Worm (Caenorhabditis elegans) whole organism, mixed stage, embryonic: ENCODE data around the gene Y43F8C.23.
"Not testable (repeated sequence)": the region's sequence is repeated elsewhere in the genome, so short reads cannot be mapped to it uniquely, and the experiment has no call there.

ENCODE experiments used
- M03D4.4 ChIP-seq: sonication (generic microtip); optimal IDR thresholded peaks from 2 replicates; lab custom pipeline; 2017; ENCODE audit warnings: mild to moderate bottlenecking, missing genetic modification characterization, missing compliant biosample characterization
- bed-3 ChIP-seq: fragments of 200-800 bp; sonication (Bioruptor generic); optimal IDR thresholded peaks from 3 replicates; lab custom pipeline; 2018; ENCODE audit warnings: mild to moderate bottlenecking, missing genetic modification characterization, moderate library complexity, missing compliant biosample characterization
- ceh-39 ChIP-seq: fragments of 150-350 bp; optimal IDR thresholded peaks from 2 replicates; lab custom pipeline; 2014; ENCODE audit warnings: missing biosample characterization, missing genetic modification characterization
- ceh-43 ChIP-seq: fragments of 200-800 bp; sonication (Bioruptor generic); optimal IDR thresholded peaks from 2 replicates; lab custom pipeline; 2018; ENCODE audit warnings: mild to moderate bottlenecking, missing genetic modification characterization, moderate library complexity, missing compliant biosample characterization
- ceh-83 ChIP-seq: fragments of 200-800 bp; sonication (Bioruptor generic); optimal IDR thresholded peaks from 2 replicates; lab custom pipeline; 2018; ENCODE audit warnings: mild to moderate bottlenecking, missing genetic modification characterization, missing compliant biosample characterization
- cnd-1 ChIP-seq: fragments of 200-800 bp; sonication (Bioruptor generic); optimal IDR thresholded peaks from 2 replicates; lab custom pipeline; 2018; ENCODE audit warnings: mild to moderate bottlenecking, missing genetic modification characterization, missing compliant biosample characterization
- drap-1 ChIP-seq: fragments of 200-800 bp; sonication (Bioruptor generic); optimal IDR thresholded peaks from 3 replicates; lab custom pipeline; 2018; ENCODE audit warnings: mild to moderate bottlenecking, missing genetic modification characterization, missing compliant biosample characterization
- elt-1 ChIP-seq: sonication (generic microtip); optimal IDR thresholded peaks from 2 replicates; lab custom pipeline; 2017; ENCODE audit warnings: missing genetic modification characterization, mild to moderate bottlenecking, missing compliant biosample characterization, antibody characterized with exemption, moderate library complexity, borderline replicate concordance; ENCODE audit not compliant: insufficient read depth
- elt-3 ChIP-seq: fragments of 150-350 bp; optimal IDR thresholded peaks from 2 replicates; lab custom pipeline; 2014; ENCODE audit warnings: missing biosample characterization, missing genetic modification characterization
- flh-1 ChIP-seq: fragments of 200-800 bp; sonication (Bioruptor generic); optimal IDR thresholded peaks from 2 replicates; lab custom pipeline; 2018; ENCODE audit warnings: mild to moderate bottlenecking, missing genetic modification characterization, moderate library complexity, missing compliant biosample characterization
- ham-2 ChIP-seq: fragments of 200-800 bp; sonication (Bioruptor generic); optimal IDR thresholded peaks from 2 replicates; lab custom pipeline; 2018; ENCODE audit warnings: mild to moderate bottlenecking, missing genetic modification characterization, missing compliant biosample characterization
- hlh-1 ChIP-seq: fragments of 150-350 bp; optimal IDR thresholded peaks from 2 replicates; lab custom pipeline; 2014; ENCODE audit warnings: missing biosample characterization, missing genetic modification reagents, missing genetic modification characterization
- lin-13 ChIP-seq: fragments of 150-350 bp; optimal IDR thresholded peaks from 2 replicates; lab custom pipeline; 2014; ENCODE audit warnings: missing biosample characterization, missing genetic modification characterization
- lin-32 ChIP-seq: fragments of 200-800 bp; sonication (Bioruptor generic); optimal IDR thresholded peaks from 2 replicates; lab custom pipeline; 2018; ENCODE audit warnings: mild to moderate bottlenecking, missing genetic modification characterization, missing compliant biosample characterization
- lsy-2 ChIP-seq: fragments of 150-350 bp; optimal IDR thresholded peaks from 2 replicates; lab custom pipeline; 2014; ENCODE audit warnings: missing biosample characterization, missing genetic modification characterization
- mab-5 ChIP-seq: fragments of 150-350 bp; optimal IDR thresholded peaks from 2 replicates; lab custom pipeline; 2014; ENCODE audit warnings: missing biosample characterization, missing genetic modification characterization
- mep-1 ChIP-seq: fragments of 150-350 bp; optimal IDR thresholded peaks from 2 replicates; lab custom pipeline; 2017; ENCODE audit warnings: missing biosample characterization, missing genetic modification reagents, missing genetic modification characterization, inconsistent platforms
- mls-2 ChIP-seq: sonication (generic microtip); optimal IDR thresholded peaks from 2 replicates; lab custom pipeline; 2016; ENCODE audit warnings: mild to moderate bottlenecking, missing genetic modification characterization, moderate library complexity, missing compliant biosample characterization
- nhr-12 ChIP-seq: fragments of 150-350 bp; optimal IDR thresholded peaks from 2 replicates; lab custom pipeline; 2014; ENCODE audit warnings: missing biosample characterization, missing genetic modification characterization
- nhr-237 ChIP-seq: fragments of 150-350 bp; optimal IDR thresholded peaks from 2 replicates; lab custom pipeline; 2014; ENCODE audit warnings: missing biosample characterization, missing genetic modification characterization
- nhr-76 ChIP-seq: sonication (generic microtip); optimal IDR thresholded peaks from 2 replicates; lab custom pipeline; 2017; ENCODE audit warnings: missing biosample characterization, missing genetic modification characterization
- pha-4 ChIP-seq: fragments of 150-350 bp; optimal IDR thresholded peaks from 2 replicates; lab custom pipeline; 2018; ENCODE audit warnings: missing biosample characterization, missing genetic modification reagents, missing genetic modification characterization
- sem-2 ChIP-seq: fragments of 200-800 bp; sonication (Bioruptor generic); optimal IDR thresholded peaks from 2 replicates; lab custom pipeline; 2018; ENCODE audit warnings: mild to moderate bottlenecking, missing genetic modification characterization, missing compliant biosample characterization
- snpc-4 ChIP-seq: fragments of 150-350 bp; optimal IDR thresholded peaks from 2 replicates; lab custom pipeline; 2014; ENCODE audit warnings: missing biosample characterization, missing genetic modification characterization
- sptf-1 ChIP-seq: sonication (generic microtip); optimal IDR thresholded peaks from 2 replicates; lab custom pipeline; 2017; ENCODE audit warnings: mild to moderate bottlenecking, missing genetic modification characterization, moderate library complexity, missing compliant biosample characterization
- tbx-8 ChIP-seq: fragments of 200-800 bp; sonication (Bioruptor generic); optimal IDR thresholded peaks from 2 replicates; lab custom pipeline; 2018; ENCODE audit warnings: mild to moderate bottlenecking, missing genetic modification characterization, moderate library complexity, missing compliant biosample characterization
- unc-39 ChIP-seq: fragments of 150-350 bp; optimal IDR thresholded peaks from 2 replicates; lab custom pipeline; 2014; ENCODE audit warnings: missing biosample characterization, missing genetic modification characterization
- unc-62 ChIP-seq: fragments of 150-350 bp; optimal IDR thresholded peaks from 2 replicates; lab custom pipeline; 2014; ENCODE audit warnings: missing biosample characterization, missing genetic modification reagents, missing genetic modification characterization
- zip-8 ChIP-seq: fragments of 150-350 bp; optimal IDR thresholded peaks from 2 replicates; lab custom pipeline; 2014; ENCODE audit warnings: missing biosample characterization, missing genetic modification characterization
- ztf-11 ChIP-seq: fragments of 150-350 bp; optimal IDR thresholded peaks from 2 replicates; lab custom pipeline; 2014; ENCODE audit warnings: missing biosample characterization, missing genetic modification characterization

Gene Y43F8C.23

ce11 chrV:19719253-19719652, 7.7 kb upstream of the Y43F8C.23 start, which contains the start of gene Y116F11A.6:
TSS of gene Y116F11A.6 (plus strand) at chrV:19719553.
- TF ChIP-seq tbx-8 (no peak), mls-2 (tag; lab: Kevin White, UChicago) (no peak), nhr-237 (tag; lab: Kevin White, UChicago) (no peak)

ce11 chrV:19718660-19719059, 7.1 kb upstream of the Y43F8C.23 start:
- TF ChIP-seq unc-39 (no peak), ceh-43 (no peak)

- no peak for TF ChIP-seq pha-4 (tag; lab: Kevin White, UChicago)
- TF ChIP-seq unc-62 (GFP tag; lab: Kevin White, UChicago) = peak; percentile 86
- no peak for TF ChIP-seq cnd-1 (tag; lab: Kevin White, UChicago)
- TF ChIP-seq zip-8 (tag; lab: Kevin White, UChicago) = no peak
- TF ChIP-seq drap-1 (GFP tag; lab: Kevin White, UChicago) = no peak
- TF ChIP-seq mep-1 (tag; lab: Kevin White, UChicago) = no peak
- peak; percentile 21 for TF ChIP-seq hlh-1 (tag; lab: Kevin White, UChicago)
- TF ChIP-seq ham-2 (GFP tag; lab: Kevin White, UChicago) = no peak
- no peak for TF ChIP-seq lin-13 (tag; lab: Kevin White, UChicago)
- TF ChIP-seq, all 35 proteins: peak for 2
These were observed 6.4 kb upstream of the Y43F8C.23 start for ce11 chrV:19717933-19718332.

- no peak for TF ChIP-seq ceh-83 (GFP tag; lab: Kevin White, UChicago)
- no peak for TF ChIP-seq M03D4.4
- TF ChIP-seq nhr-12 (tag; lab: Kevin White, UChicago) = no peak
- TF ChIP-seq elt-3 (tag; lab: Kevin White, UChicago) = no peak
- no peak for TF ChIP-seq lsy-2 (tag; lab: Kevin White, UChicago)
- TF ChIP-seq nhr-76 (tag; lab: Kevin White, UChicago) = no peak
- no peak for TF ChIP-seq unc-62 (GFP tag; lab: Kevin White, UChicago)
- TF ChIP-seq ham-2 (GFP tag; lab: Kevin White, UChicago) = no peak
- no peak for TF ChIP-seq snpc-4 (tag; lab: Kevin White, UChicago)
- no peak for TF ChIP-seq pha-4 (tag; lab: Kevin White, UChicago)
- no peak for TF ChIP-seq ztf-11 (tag; lab: Kevin White, UChicago)
- no peak for TF ChIP-seq elt-1 (tag; lab: Kevin White, UChicago)
- no peak for TF ChIP-seq drap-1 (GFP tag; lab: Kevin White, UChicago)
- TF ChIP-seq zip-8 (tag; lab: Kevin White, UChicago) = no peak
- TF ChIP-seq cnd-1 (tag; lab: Kevin White, UChicago) = no peak
These were observed 4.3 kb upstream of the Y43F8C.23 start, which contains the start of gene Y43F8C.17 for ce11 chrV:19715847-19716246. TSS of gene Y43F8C.17 (plus strand) at chrV:19716147.

ce11 chrV:19715419-19715818, 3.9 kb upstream of the Y43F8C.23 start, which contains the start of gene Y43F8C.16:
TSS of gene Y43F8C.16 (minus strand) at chrV:19715519.
- TF ChIP-seq unc-39 (no peak), ztf-11 (tag; lab: Kevin White, UChicago) (no peak), lin-32 (GFP tag; lab: Kevin White, UChicago) (no peak), hlh-1 (tag; lab: Kevin White, UChicago) (no peak), snpc-4 (tag; lab: Kevin White, UChicago) (no peak), pha-4 (tag; lab: Kevin White, UChicago) (no peak), ceh-43 (no peak), nhr-237 (tag; lab: Kevin White, UChicago) (no peak), ceh-39 (tag; lab: Kevin White, UChicago) (no peak), elt-3 (tag; lab: Kevin White, UChicago) (no peak)

ce11 chrV:19710514-19710913, 1.0 kb downstream of the Y43F8C.23 start, which contains the start of gene Y43F8C.15:
TSS of gene Y43F8C.15 (minus strand) at chrV:19710614.
- not testable (repeated sequence) for TF ChIP-seq bed-3 (GFP tag; lab: Kevin White, UChicago); lsy-2 (tag; lab: Kevin White, UChicago); unc-39

ce11 chrV:19708849-19709248, 2.7 kb downstream of the Y43F8C.23 start, which contains the start of gene srv-3:
TSS of gene srv-3 (minus strand) at chrV:19708949.
- no peak for TF ChIP-seq sem-2 (GFP tag; lab: Kevin White, UChicago)
- no peak for TF ChIP-seq snpc-4 (tag; lab: Kevin White, UChicago)
- no peak for TF ChIP-seq nhr-76 (tag; lab: Kevin White, UChicago)
- no peak for TF ChIP-seq mep-1 (tag; lab: Kevin White, UChicago)
- no peak for TF ChIP-seq mab-5 (tag; lab: Kevin White, UChicago)
- TF ChIP-seq flh-1 = no peak
- no peak for TF ChIP-seq elt-3 (tag; lab: Kevin White, UChicago)
- no peak for TF ChIP-seq zip-8 (tag; lab: Kevin White, UChicago)
- no peak for TF ChIP-seq sptf-1 (tag; lab: Kevin White, UChicago)
